Fruit fly (Drosophila melanogaster) whole organism, embryonic: ENCODE data around the gene Paris.

ENCODE experiments used
- Ada2b ChIP-seq: fragments of 200-800 bp; sonication (Bioruptor generic); IDR thresholded peaks from 2 replicates; pipeline ENCODE4 v1.3.6; 2022; ENCODE audit warnings: missing biosample characterization, missing genetic modification characterization
- Awh ChIP-seq: fragments of 200-800 bp; sonication (Bioruptor generic); IDR thresholded peaks from 2 replicates; pipeline ENCODE4, ENCODE4 v1.3.6; 2022; ENCODE audit warnings: missing biosample characterization, missing genetic modification characterization
- Bdp1 ChIP-seq: fragments of 200-800 bp; sonication (Bioruptor generic); optimal IDR thresholded peaks from 3 replicates; lab custom pipeline; 2016; ENCODE audit warnings: missing biosample characterization, missing genetic modification characterization
- CG10462 ChIP-seq: fragments of 200-800 bp; sonication (Bioruptor generic); optimal IDR thresholded peaks from 2 replicates; lab custom pipeline; 2016; ENCODE audit warnings: missing biosample characterization, missing genetic modification characterization
- CG11085 ChIP-seq: fragments of 200-800 bp; sonication (Bioruptor generic); IDR thresholded peaks from 2 replicates; pipeline ENCODE4 v1.3.6; 2022; ENCODE audit warnings: missing biosample characterization, missing genetic modification characterization
- CG14014 ChIP-seq: fragments of 200-800 bp; sonication (Bioruptor generic); IDR thresholded peaks from 2 replicates; pipeline ENCODE4 v1.3.6; 2022; ENCODE audit warnings: missing biosample characterization, missing genetic modification characterization
- CG1529 ChIP-seq: fragments of 200-800 bp; sonication (Bioruptor generic); optimal IDR thresholded peaks from 3 replicates; lab custom pipeline; 2018; ENCODE audit warnings: missing biosample characterization, missing genetic modification characterization
- CG2712 ChIP-seq: fragments of 200-800 bp; optimal IDR thresholded peaks from 3 replicates; lab custom pipeline; 2019; ENCODE audit warnings: missing biosample characterization, mild to moderate bottlenecking, missing genetic modification characterization, moderate library complexity
- CG2875 ChIP-seq: fragments of 200-800 bp; sonication (Bioruptor generic); optimal IDR thresholded peaks from 2 replicates; lab custom pipeline; 2017; ENCODE audit warnings: missing biosample characterization, mild to moderate bottlenecking, missing genetic modification characterization, missing genetic modification reagents
- CG31224 ChIP-seq: fragments of 200-800 bp; sonication (Bioruptor generic); IDR thresholded peaks from 2 replicates; pipeline ENCODE4 v1.3.6; 2022; ENCODE audit warnings: missing biosample characterization, missing genetic modification characterization
- CG32767 ChIP-seq: fragments of 200-800 bp; sonication (Bioruptor generic); IDR thresholded peaks from 2 replicates; pipeline ENCODE4 v1.3.6; 2022; ENCODE audit warnings: missing biosample characterization, missing genetic modification characterization
- CG33557 ChIP-seq: fragments of 200-800 bp; sonication (Bioruptor generic); optimal IDR thresholded peaks from 2 replicates; lab custom pipeline; 2019; ENCODE audit warnings: missing biosample characterization, mild to moderate bottlenecking, missing genetic modification characterization, moderate library complexity
- CG42726 ChIP-seq: fragments of 200-800 bp; sonication (Bioruptor generic); IDR thresholded peaks from 2 replicates; pipeline ENCODE4 v1.3.6; 2022; ENCODE audit warnings: missing biosample characterization, missing genetic modification characterization; ENCODE audit not compliant: partially characterized antibody
- CG5953 ChIP-seq: fragments of 200-800 bp; sonication (Bioruptor generic); IDR thresholded peaks from 2 replicates; pipeline ENCODE4 v1.3.6; 2022; ENCODE audit warnings: missing biosample characterization, missing genetic modification characterization
- CG7839 ChIP-seq: fragments of 200-800 bp; sonication (Bioruptor generic); optimal IDR thresholded peaks from 3 replicates; lab custom pipeline; 2018; ENCODE audit warnings: missing biosample characterization, mild to moderate bottlenecking, missing genetic modification characterization, moderate library complexity
- CG8359 ChIP-seq: fragments of 200-800 bp; sonication (Bioruptor generic); optimal IDR thresholded peaks from 2 replicates; lab custom pipeline; 2017; ENCODE audit warnings: missing biosample characterization, mild to moderate bottlenecking, missing genetic modification characterization, borderline replicate concordance
- CG9215 ChIP-seq: fragments of 200-800 bp; sonication (Bioruptor generic); IDR thresholded peaks from 2 replicates; pipeline ENCODE4 v1.3.6; 2022; ENCODE audit warnings: missing biosample characterization, missing genetic modification characterization
- CG9817 ChIP-seq: fragments of 200-800 bp; sonication (Bioruptor generic); optimal IDR thresholded peaks from 2 replicates; lab custom pipeline; 2018; ENCODE audit warnings: missing biosample characterization, mild to moderate bottlenecking, missing genetic modification characterization, moderate library complexity
- CG9932 ChIP-seq: fragments of 200-800 bp; sonication (Bioruptor generic); IDR thresholded peaks from 2 replicates; pipeline ENCODE4 v1.3.6; 2022; ENCODE audit warnings: missing biosample characterization, missing genetic modification characterization
- Dbx ChIP-seq: fragments of 200-800 bp; sonication (Bioruptor generic); IDR thresholded peaks from 3 replicates; pipeline ENCODE4 v1.3.6; 2022; ENCODE audit warnings: missing biosample characterization, missing genetic modification characterization
- Doc3 ChIP-seq: fragments of 200-800 bp; sonication (Bioruptor generic); IDR thresholded peaks from 3 replicates; pipeline ENCODE4 v1.3.6; 2022; ENCODE audit warnings: missing biosample characterization, missing genetic modification characterization; ENCODE audit not compliant: partially characterized antibody
- Dp ChIP-seq: fragments of 200-800 bp; sonication (Bioruptor generic); optimal IDR thresholded peaks from 2 replicates; lab custom pipeline; 2018; ENCODE audit warnings: missing biosample characterization, mild to moderate bottlenecking, missing genetic modification characterization, moderate library complexity
- ERR ChIP-seq: fragments of 200-800 bp; sonication (Bioruptor generic); optimal IDR thresholded peaks from 2 replicates; lab custom pipeline; 2016; ENCODE audit warnings: missing biosample characterization, missing genetic modification characterization
- Elba2 ChIP-seq: fragments of 200-800 bp; sonication (Bioruptor generic); optimal IDR thresholded peaks from 3 replicates; lab custom pipeline; 2016; ENCODE audit warnings: missing biosample characterization, missing genetic modification characterization
- HLHmδ ChIP-seq: fragments of 200-800 bp; sonication (Bioruptor generic); optimal IDR thresholded peaks from 2 replicates; lab custom pipeline; 2018; ENCODE audit warnings: missing biosample characterization, mild to moderate bottlenecking, missing genetic modification characterization, moderate library complexity
- Hr3 ChIP-seq: fragments of 200-800 bp; sonication (Bioruptor generic); optimal IDR thresholded peaks from 3 replicates; lab custom pipeline; 2016; ENCODE audit warnings: missing biosample characterization, missing genetic modification characterization
- NFAT ChIP-seq: fragments of 200-800 bp; sonication (Bioruptor generic); IDR thresholded peaks from 2 replicates; pipeline ENCODE4 v1.3.6; 2022; ENCODE audit warnings: missing biosample characterization, missing genetic modification characterization
- NK7.1 ChIP-seq: fragments of 200-800 bp; sonication (Bioruptor generic); optimal IDR thresholded peaks from 3 replicates; lab custom pipeline; 2016; ENCODE audit warnings: missing biosample characterization, missing genetic modification characterization
- Nf-YA ChIP-seq: fragments of 200-800 bp; sonication (Bioruptor generic); IDR thresholded peaks from 2 replicates; pipeline ENCODE4 v1.3.6; 2022; ENCODE audit warnings: missing biosample characterization, missing genetic modification characterization
- abd-A ChIP-seq: fragments of 200-800 bp; sonication (Bioruptor generic); optimal IDR thresholded peaks from 3 replicates; lab custom pipeline; 2019; ENCODE audit warnings: missing biosample characterization, mild to moderate bottlenecking, missing genetic modification characterization, moderate library complexity
- cato ChIP-seq: fragments of 200-800 bp; sonication (Bioruptor generic); optimal IDR thresholded peaks from 2 replicates; lab custom pipeline; 2016; ENCODE audit warnings: missing biosample characterization, missing genetic modification characterization, borderline replicate concordance
- cg ChIP-seq: fragments of 200-800 bp; sonication (Bioruptor generic); optimal IDR thresholded peaks from 3 replicates; lab custom pipeline; 2019; ENCODE audit warnings: missing biosample characterization, mild to moderate bottlenecking, missing genetic modification characterization, moderate library complexity
- chif ChIP-seq, 2 experiments: fragments of 200-800 bp; sonication (Bioruptor generic); optimal IDR thresholded peaks; 3 replicates each; lab custom pipeline; 2016; ENCODE audit warnings: missing biosample characterization in 2 of 2, missing genetic modification characterization in 2 of 2
- disco-r ChIP-seq: fragments of 200-800 bp; sonication (Bioruptor generic); optimal IDR thresholded peaks from 2 replicates; lab custom pipeline; 2016; ENCODE audit warnings: missing biosample characterization, missing genetic modification characterization
- dysf ChIP-seq: fragments of 200-800 bp; sonication (Bioruptor generic); IDR thresholded peaks from 3 replicates; pipeline ENCODE4 v1.3.6; 2022; ENCODE audit warnings: missing biosample characterization, missing genetic modification characterization
- emc ChIP-seq: fragments of 200-800 bp; sonication (Bioruptor generic); optimal IDR thresholded peaks from 2 replicates; lab custom pipeline; 2016; ENCODE audit warnings: missing biosample characterization, missing genetic modification characterization
- gcm ChIP-seq: fragments of 200-800 bp; sonication (Bioruptor generic); optimal IDR thresholded peaks from 2 replicates; lab custom pipeline; 2019; ENCODE audit warnings: missing biosample characterization, mild to moderate bottlenecking, missing genetic modification characterization, moderate library complexity
- grau ChIP-seq: fragments of 200-800 bp; optimal IDR thresholded peaks from 3 replicates; lab custom pipeline; 2019; ENCODE audit warnings: missing biosample characterization, mild to moderate bottlenecking, missing genetic modification characterization, moderate library complexity
- hkb ChIP-seq, 2 experiments: fragments of 200-800 bp in 1 of 2; fragments of >200 bp in 1 of 2; sonication (Bioruptor generic) in 1 of 2; IDR thresholded peaks in 1 of 2; optimal IDR thresholded peaks in 1 of 2; 2 replicates each; pipeline versions ENCODE4 v1.3.6 to Lab custom; 2017 to 2022; ENCODE audit warnings: missing biosample characterization in 1 of 2, missing genetic modification characterization in 1 of 2
- lola ChIP-seq, 3 experiments: fragments of >200 bp in 2 of 3; fragments of 200-800 bp in 1 of 3; sonication (Bioruptor generic) in 1 of 3; optimal IDR thresholded peaks; 2 replicates each; lab custom pipeline; 2017 to 2019; ENCODE audit warnings: missing biosample characterization in 3 of 3, missing genetic modification characterization in 3 of 3, mild to moderate bottlenecking in 1 of 3, moderate library complexity in 1 of 3
- mam ChIP-seq: fragments of 200-800 bp; sonication (Bioruptor generic); optimal IDR thresholded peaks from 3 replicates; lab custom pipeline; 2016; ENCODE audit warnings: missing biosample characterization, missing genetic modification characterization
- mirr ChIP-seq: fragments of 200-800 bp; sonication (Bioruptor generic); optimal IDR thresholded peaks from 3 replicates; lab custom pipeline; 2018; ENCODE audit warnings: missing biosample characterization, mild to moderate bottlenecking, missing genetic modification characterization
- odd ChIP-seq: fragments of 200-800 bp; sonication (Bioruptor generic); optimal IDR thresholded peaks from 2 replicates; lab custom pipeline; 2017; ENCODE audit warnings: missing biosample characterization, mild to moderate bottlenecking, missing genetic modification characterization
- onecut ChIP-seq: fragments of 200-800 bp; sonication (Bioruptor generic); IDR thresholded peaks from 2 replicates; pipeline ENCODE4 v1.3.6; 2022; ENCODE audit warnings: missing biosample characterization, missing genetic modification characterization
- pho ChIP-seq: fragments of 200-800 bp; sonication (Bioruptor generic); optimal IDR thresholded peaks from 2 replicates; lab custom pipeline; 2016; ENCODE audit warnings: missing biosample characterization, missing genetic modification characterization
- prd ChIP-seq, 3 experiments: fragments of >200 bp in 2 of 3; fragments of 200-800 bp in 1 of 3; sonication (Bioruptor generic) in 1 of 3; optimal IDR thresholded peaks in 2 of 3; IDR thresholded peaks in 1 of 3; 2 replicates in 2 of 3; 3 replicates in 1 of 3; pipeline versions ENCODE4 v1.3.6 to Lab custom; 2017 to 2022; ENCODE audit warnings: missing biosample characterization in 1 of 3, missing genetic modification characterization in 1 of 3
- tna ChIP-seq: fragments of 200-800 bp; sonication (Bioruptor generic); IDR thresholded peaks from 2 replicates; pipeline ENCODE4 v1.3.6; 2022; ENCODE audit warnings: missing biosample characterization, missing genetic modification characterization; ENCODE audit not compliant: partially characterized antibody

Gene Paris

DNA sequence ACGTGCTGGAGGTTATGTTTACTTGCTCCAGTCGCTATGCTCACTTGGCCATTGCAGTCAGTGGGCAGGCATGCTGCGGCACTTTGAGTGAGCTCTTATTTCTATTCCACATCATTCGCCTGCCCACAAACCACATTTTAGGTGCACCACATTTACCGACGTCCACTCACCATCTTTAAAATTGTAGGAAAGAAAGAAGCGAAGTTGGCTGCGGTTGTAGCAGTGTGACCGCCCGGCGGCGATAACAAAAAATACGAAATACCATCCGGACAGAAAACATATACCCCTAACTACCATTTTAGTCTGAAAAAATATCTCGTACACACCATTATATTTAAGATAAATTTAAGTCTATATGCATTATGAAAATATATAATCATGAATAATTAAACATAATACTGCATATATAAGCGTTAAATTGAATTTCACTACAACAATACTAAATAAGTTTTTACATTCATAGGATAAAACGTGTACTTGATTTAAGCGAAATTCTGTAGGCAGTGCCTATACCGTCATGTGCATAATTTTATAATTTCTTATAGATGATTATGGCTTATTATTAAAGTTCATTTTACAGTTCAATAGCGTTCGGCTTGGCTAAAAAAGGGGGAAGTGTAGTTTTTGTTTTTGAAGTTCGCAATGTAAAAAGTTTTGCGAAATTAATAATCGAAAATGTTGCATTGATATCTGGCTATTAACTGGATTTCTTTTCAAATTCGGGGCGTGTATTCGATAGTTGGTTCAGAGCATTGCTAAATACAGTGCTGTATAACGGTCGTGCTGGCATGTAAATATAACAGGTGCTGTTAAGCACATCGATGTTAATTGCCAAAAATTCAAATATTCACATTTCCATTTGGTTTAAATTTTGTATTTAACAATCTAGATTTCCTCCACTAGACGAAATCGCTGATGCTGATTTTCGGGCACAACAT is 5.0 kb upstream of the Paris start, which contains the start of gene RpL27A (continued):
- TF ChIP-seq Nf-YA (GFP tag; lab: Robert Waterston, UW) (peak; percentile 63), CG32767 (no peak), Ada2b (GFP tag; lab: Robert Waterston, UW) (peak; percentile 56), CG8359 (GFP tag; lab: Kevin White, UChicago) (peak; percentile 43), cg (GFP tag; lab: Kevin White, UChicago) (no peak), Dbx (GFP tag; lab: Robert Waterston, UW) (peak; percentile 89), CG14014 (GFP tag; lab: Robert Waterston, UW) (peak; percentile 73), CG42726 (GFP tag; lab: Robert Waterston, UW) (peak; percentile 53; the same call in 1 of the 2 replicates), NK7.1 (peak; percentile 55), lola (GFP tag; optimal IDR thresholded peaks at IDR 0.05; lab: Kevin White, UChicago) (peak in 1 of 3 experiments; percentile 70), mirr (peak; percentile 89), pho (GFP tag; lab: Kevin White, UChicago) (peak; percentile 57), odd (GFP tag; lab: Kevin White, UChicago) (peak; percentile 85), mam (GFP tag; lab: Kevin White, UChicago) (peak; percentile 19), ERR (GFP tag; lab: Kevin White, UChicago) (peak; percentile 57), CG9817 (tag; lab: Kevin White, UChicago) (peak; percentile 71), onecut (GFP tag; lab: Robert Waterston, UW) (peak; percentile 88), CG11085 (GFP tag; lab: Robert Waterston, UW) (peak; percentile 80), prd (optimal IDR thresholded peaks at IDR 0.05; lab: Kevin White, UChicago) (no peak), prd (GFP tag; IDR thresholded peaks at IDR 0.05; lab: Robert Waterston, UW) (peak; percentile 65), dysf (GFP tag; lab: Robert Waterston, UW) (peak; percentile 78), CG9932 (GFP tag; lab: Robert Waterston, UW) (peak; percentile 76), tna (GFP tag; lab: Robert Waterston, UW) (peak; percentile 44; the same call in 1 of the 2 replicates), HLHmδ (GFP tag; lab: Kevin White, UChicago) (peak; percentile 98), grau (tag; lab: Kevin White, UChicago) (peak; percentile 73), CG2712 (tag; lab: Kevin White, UChicago) (peak; percentile 71), Elba2 (GFP tag; lab: Kevin White, UChicago) (no peak), CG9215 (peak; percentile 53), Bdp1 (peak; percentile 56), emc (GFP tag; lab: Kevin White, UChicago) (peak; percentile 39), Dp (GFP tag; lab: Kevin White, UChicago) (peak; percentile 72), CG33557 (GFP tag; lab: Kevin White, UChicago) (peak; percentile 74), NFAT (peak; percentile 92), CG10462 (peak; percentile 50), CG1529 (peak; percentile 68), disco-r (peak; percentile 66), CG7839 (peak; percentile 75), cato (GFP tag; lab: Kevin White, UChicago) (peak; percentile 31), Hr3 (GFP tag; lab: Kevin White, UChicago) (peak; percentile 53), hkb (optimal IDR thresholded peaks at IDR 0.05; lab: Kevin White, UChicago) (no peak), hkb (GFP tag; IDR thresholded peaks at IDR 0.05; lab: Robert Waterston, UW) (peak; percentile 81), chif (GFP tag; optimal IDR thresholded peaks at IDR 0.05; lab: Kevin White, UChicago) (peak; percentile 52 to 68), Awh (GFP tag; lab: Robert Waterston, UW) (peak; percentile 88), gcm (GFP tag; lab: Kevin White, UChicago) (peak; percentile 71), CG31224 (GFP tag; lab: Robert Waterston, UW) (peak; percentile 54; the same call in 1 of the 2 replicates), Doc3 (no peak), CG2875 (GFP tag; lab: Kevin White, UChicago) (peak; percentile 84), abd-A (tag; lab: Kevin White, UChicago) (no peak), CG5953 (GFP tag; lab: Robert Waterston, UW) (peak; percentile 73)
